Fruit fly (Drosophila melanogaster) whole organism, prepupa: Measurements from ENCODE around the gene Sry-beta.

ENCODE experiments used
- CG10631 ChIP-seq: fragments of 200-800 bp; sonication (Bioruptor generic); optimal IDR thresholded peaks from 2 replicates; lab custom pipeline; 2016; ENCODE audit warnings: missing biosample characterization, missing genetic modification characterization
- CG11294 ChIP-seq: fragments of 200-800 bp; sonication (Bioruptor generic); IDR thresholded peaks from 2 replicates; pipeline ENCODE4 v1.3.6; 2022; ENCODE audit warnings: missing biosample characterization, missing genetic modification characterization
- CG11762 ChIP-seq: fragments of 200-800 bp; sonication (Bioruptor generic); optimal IDR thresholded peaks from 3 replicates; lab custom pipeline; 2016; ENCODE audit warnings: missing biosample characterization, missing genetic modification characterization; ENCODE audit not compliant: insufficient read depth
- CG11902 ChIP-seq: fragments of 200-800 bp; sonication (Bioruptor generic); optimal IDR thresholded peaks from 3 replicates; lab custom pipeline; 2016; ENCODE audit warnings: missing biosample characterization, missing genetic modification characterization
- CG15336 ChIP-seq: fragments of 200-800 bp; sonication (Bioruptor generic); IDR thresholded peaks from 2 replicates; pipeline ENCODE4 v1.3.6; 2022; ENCODE audit warnings: missing biosample characterization, missing genetic modification characterization
- CG1621 ChIP-seq: fragments of 200-800 bp; sonication (Bioruptor generic); optimal IDR thresholded peaks from 3 replicates; lab custom pipeline; 2018; ENCODE audit warnings: missing biosample characterization, mild to moderate bottlenecking, missing genetic modification characterization
- CG16779 ChIP-seq: fragments of 200-800 bp; sonication (Bioruptor generic); optimal IDR thresholded peaks from 3 replicates; lab custom pipeline; 2017; ENCODE audit warnings: missing biosample characterization, mild to moderate bottlenecking, missing genetic modification characterization
- CG3032 ChIP-seq: fragments of 200-800 bp; optimal IDR thresholded peaks from 2 replicates; lab custom pipeline; 2019; ENCODE audit warnings: missing biosample characterization, mild to moderate bottlenecking, missing genetic modification characterization, moderate library complexity
- CG31627 ChIP-seq: fragments of 200-800 bp; sonication (Bioruptor generic); optimal IDR thresholded peaks from 3 replicates; lab custom pipeline; 2016; ENCODE audit warnings: missing biosample characterization, missing genetic modification characterization
- CG34406 ChIP-seq: fragments of 200-800 bp; sonication (Bioruptor generic); optimal IDR thresholded peaks from 3 replicates; lab custom pipeline; 2016; ENCODE audit warnings: missing biosample characterization, missing genetic modification characterization
- CG3919 ChIP-seq: fragments of 200-800 bp; sonication (Bioruptor generic); optimal IDR thresholded peaks from 3 replicates; lab custom pipeline; 2016; ENCODE audit warnings: missing biosample characterization, missing genetic modification characterization
- CG4318 ChIP-seq: fragments of 200-800 bp; sonication (Bioruptor generic); optimal IDR thresholded peaks from 3 replicates; lab custom pipeline; 2017; ENCODE audit warnings: missing biosample characterization, mild to moderate bottlenecking, missing genetic modification characterization
- CG6163 ChIP-seq: fragments of 200-800 bp; sonication (Bioruptor generic); IDR thresholded peaks from 3 replicates; pipeline ENCODE4 v1.3.6; 2022; ENCODE audit warnings: missing biosample characterization, missing genetic modification characterization
- CG6276 ChIP-seq: fragments of 200-800 bp; sonication (Bioruptor generic); optimal IDR thresholded peaks from 2 replicates; lab custom pipeline; 2017; ENCODE audit warnings: missing biosample characterization, mild to moderate bottlenecking, missing genetic modification characterization
- CG6792 ChIP-seq: fragments of 200-800 bp; sonication (Bioruptor generic); optimal IDR thresholded peaks from 3 replicates; lab custom pipeline; 2016; ENCODE audit warnings: missing biosample characterization, missing genetic modification characterization
- CG6808 ChIP-seq: fragments of 200-800 bp; sonication (Bioruptor generic); optimal IDR thresholded peaks from 3 replicates; lab custom pipeline; 2017; ENCODE audit warnings: missing biosample characterization, missing genetic modification characterization, mild to moderate bottlenecking, moderate library complexity, missing genetic modification reagents
- CG6854 ChIP-seq: fragments of 200-800 bp; sonication (Bioruptor generic); optimal IDR thresholded peaks from 2 replicates; lab custom pipeline; 2017; ENCODE audit warnings: missing biosample characterization, mild to moderate bottlenecking, missing genetic modification characterization
- CG7368 ChIP-seq: fragments of 200-800 bp; sonication (Bioruptor generic); optimal IDR thresholded peaks from 3 replicates; lab custom pipeline; 2016; ENCODE audit warnings: missing biosample characterization, missing genetic modification characterization
- CG8119 ChIP-seq: fragments of 200-800 bp; sonication (Bioruptor generic); IDR thresholded peaks from 3 replicates; pipeline ENCODE4 v1.3.6; 2022; ENCODE audit warnings: missing biosample characterization, missing genetic modification characterization
- CG8319 ChIP-seq: fragments of 200-800 bp; sonication (Bioruptor generic); optimal IDR thresholded peaks from 3 replicates; lab custom pipeline; 2016; ENCODE audit warnings: missing biosample characterization, missing genetic modification characterization
- Eip75B ChIP-seq: fragments of 200-800 bp; sonication (Bioruptor generic); optimal IDR thresholded peaks from 3 replicates; lab custom pipeline; 2016; ENCODE audit warnings: missing biosample characterization, missing genetic modification characterization
- Eip78C ChIP-seq: fragments of 200-800 bp; sonication (Bioruptor generic); peaks from one replicate; lab custom pipeline; 2016; ENCODE audit warnings: missing biosample characterization, missing genetic modification characterization
- Eip93F ChIP-seq: fragments of 200-800 bp; sonication (Bioruptor generic); optimal IDR thresholded peaks from 2 replicates; lab custom pipeline; 2016; ENCODE audit warnings: missing biosample characterization, mild to moderate bottlenecking, missing genetic modification characterization
- Ets21C ChIP-seq: fragments of 200-800 bp; sonication (Bioruptor generic); optimal IDR thresholded peaks from 3 replicates; lab custom pipeline; 2016; ENCODE audit warnings: missing biosample characterization, missing genetic modification characterization
- Ets96B ChIP-seq: fragments of 200-800 bp; optimal IDR thresholded peaks from 2 replicates; lab custom pipeline; 2019; ENCODE audit warnings: missing biosample characterization, mild to moderate bottlenecking, missing genetic modification characterization, moderate library complexity
- Gug ChIP-seq: fragments of 200-800 bp; sonication (Bioruptor generic); IDR thresholded peaks from 2 replicates; pipeline ENCODE4 v1.3.6; 2022; ENCODE audit warnings: missing biosample characterization, missing genetic modification characterization
- Hr38 ChIP-seq: sonication (Bioruptor generic); optimal IDR thresholded peaks from 2 replicates; lab custom pipeline; 2016; ENCODE audit warnings: missing biosample characterization, missing genetic modification characterization
- Hr39 ChIP-seq: fragments of 200-800 bp; sonication (Bioruptor generic); optimal IDR thresholded peaks from 2 replicates; lab custom pipeline; 2016; ENCODE audit warnings: missing biosample characterization, missing genetic modification characterization
- Hr4 ChIP-seq: fragments of 200-800 bp; sonication (Bioruptor generic); optimal IDR thresholded peaks from 3 replicates; lab custom pipeline; 2016; ENCODE audit warnings: missing biosample characterization, missing genetic modification characterization
- Lpt ChIP-seq: fragments of 200-800 bp; sonication (Bioruptor generic); optimal IDR thresholded peaks from 3 replicates; lab custom pipeline; 2016; ENCODE audit warnings: missing biosample characterization, missing genetic modification characterization
- Met ChIP-seq: fragments of 200-800 bp; sonication (Bioruptor generic); optimal IDR thresholded peaks from 3 replicates; lab custom pipeline; 2016; ENCODE audit warnings: missing biosample characterization, missing genetic modification characterization
- Smox ChIP-seq: fragments of 200-800 bp; sonication (Bioruptor generic); optimal IDR thresholded peaks from 3 replicates; lab custom pipeline; 2016; ENCODE audit warnings: missing biosample characterization, missing genetic modification characterization
- Sox102F ChIP-seq: fragments of 200-800 bp; sonication (Bioruptor generic); optimal IDR thresholded peaks from 2 replicates; lab custom pipeline; 2016; ENCODE audit warnings: missing biosample characterization, mild to moderate bottlenecking, missing genetic modification characterization
- Sox14 ChIP-seq: fragments of 200-800 bp; sonication (Bioruptor generic); optimal IDR thresholded peaks from 3 replicates; lab custom pipeline; 2016; ENCODE audit warnings: missing biosample characterization, missing genetic modification characterization
- Sox15 ChIP-seq: fragments of 200-800 bp; sonication (Bioruptor generic); optimal IDR thresholded peaks from 3 replicates; lab custom pipeline; 2016; ENCODE audit warnings: missing biosample characterization, missing genetic modification characterization
- cyc ChIP-seq: fragments of 200-800 bp; sonication (Bioruptor generic); optimal IDR thresholded peaks from 3 replicates; lab custom pipeline; 2016; ENCODE audit warnings: missing biosample characterization, missing genetic modification characterization
- dac ChIP-seq: fragments of 200-800 bp; sonication (Bioruptor generic); optimal IDR thresholded peaks from 2 replicates; lab custom pipeline; 2017; ENCODE audit warnings: missing biosample characterization, mild to moderate bottlenecking, missing genetic modification characterization
- dsx ChIP-seq: fragments of 200-800 bp; optimal IDR thresholded peaks from 3 replicates; lab custom pipeline; 2019; ENCODE audit warnings: missing biosample characterization, mild to moderate bottlenecking, missing genetic modification characterization, moderate library complexity; ENCODE audit not compliant: poor library complexity, severe bottlenecking
- eg ChIP-seq: fragments of 200-800 bp; sonication (Bioruptor generic); IDR thresholded peaks from 3 replicates; pipeline ENCODE4 v1.3.6; 2022; ENCODE audit warnings: missing biosample characterization, missing genetic modification characterization
- esn ChIP-seq: fragments of 200-800 bp; sonication (Bioruptor generic); optimal IDR thresholded peaks from 2 replicates; lab custom pipeline; 2016; ENCODE audit warnings: missing biosample characterization, mild to moderate bottlenecking, missing genetic modification characterization, moderate library complexity
- fd59A ChIP-seq: fragments of 200-800 bp; sonication (Bioruptor generic); optimal IDR thresholded peaks from 2 replicates; lab custom pipeline; 2017; ENCODE audit warnings: missing biosample characterization, mild to moderate bottlenecking, missing genetic modification characterization, missing genetic modification reagents
- fkh ChIP-seq: fragments of 200-800 bp; sonication (Bioruptor generic); optimal IDR thresholded peaks from 3 replicates; lab custom pipeline; 2017; ENCODE audit warnings: missing biosample characterization, mild to moderate bottlenecking, missing genetic modification characterization, moderate library complexity
- lz ChIP-seq: fragments of 200-800 bp; sonication (Bioruptor generic); optimal IDR thresholded peaks from 3 replicates; lab custom pipeline; 2016; ENCODE audit warnings: missing biosample characterization, missing genetic modification characterization
- net ChIP-seq: fragments of 200-800 bp; sonication (Bioruptor generic); optimal IDR thresholded peaks from 3 replicates; lab custom pipeline; 2016; ENCODE audit warnings: missing biosample characterization, missing genetic modification characterization
- pdm3 ChIP-seq: fragments of 200-800 bp; sonication (Bioruptor generic); optimal IDR thresholded peaks from 3 replicates; lab custom pipeline; 2016; ENCODE audit warnings: missing biosample characterization, missing genetic modification characterization
- spab ChIP-seq: fragments of 200-800 bp; sonication (Bioruptor generic); optimal IDR thresholded peaks from 2 replicates; lab custom pipeline; 2017; ENCODE audit warnings: missing biosample characterization, mild to moderate bottlenecking, missing genetic modification characterization, missing genetic modification reagents
- ss ChIP-seq, 2 experiments: fragments of 200-800 bp; sonication (Bioruptor generic); optimal IDR thresholded peaks; 2 replicates in 1 of 2; 3 replicates in 1 of 2; lab custom pipeline; 2017 to 2018; ENCODE audit warnings: mild to moderate bottlenecking in 2 of 2, missing biosample characterization in 2 of 2, missing genetic modification characterization in 2 of 2, moderate library complexity in 1 of 2
- svp ChIP-seq: fragments of 200-800 bp; sonication (Bioruptor generic); peaks from one replicate; lab custom pipeline; 2016; ENCODE audit warnings: missing biosample characterization, missing genetic modification characterization
- topi ChIP-seq: fragments of 200-800 bp; sonication (Bioruptor generic); optimal IDR thresholded peaks from 3 replicates; lab custom pipeline; 2016; ENCODE audit warnings: missing biosample characterization, missing genetic modification characterization
- vri ChIP-seq: fragments of 200-800 bp; sonication (Bioruptor generic); optimal IDR thresholded peaks from 3 replicates; lab custom pipeline; 2016; ENCODE audit warnings: missing biosample characterization, mild to moderate bottlenecking, missing genetic modification characterization

The Sry-beta gene

DNA sequence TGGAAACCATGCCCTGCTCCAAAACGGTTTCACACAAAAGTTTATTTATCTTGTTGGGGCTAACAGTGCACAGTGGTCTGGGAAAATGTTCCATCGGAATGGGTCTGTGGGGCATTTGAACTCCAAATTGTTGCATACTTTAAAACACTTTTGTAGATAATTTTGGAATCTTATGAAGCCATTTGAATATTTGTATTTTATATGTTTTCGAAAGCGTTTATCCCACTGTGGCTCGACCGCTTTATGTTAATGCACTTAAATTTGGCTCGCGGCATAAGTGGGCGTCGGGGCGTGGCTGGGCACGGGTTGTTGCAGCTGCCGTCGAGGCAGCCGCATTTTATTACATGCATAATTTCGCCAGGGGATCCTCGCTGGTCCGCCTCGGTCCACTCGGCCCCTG is 32.3 kb downstream of the Sry-beta start (continued):
- TF ChIP-seq dsx (GFP tag; lab: Kevin White, UChicago) (no peak), Smox (no peak), Hr4 (peak; percentile 37), CG6808 (GFP tag; lab: Kevin White, UChicago) (no peak), Sox102F (GFP tag; lab: Kevin White, UChicago) (peak; percentile 36), CG11294 (GFP tag; lab: Robert Waterston, UW) (0 out of 2 replicates have a peak, but pooled peaks have one; percentile 18), CG11902 (peak; percentile 11)

DNA sequence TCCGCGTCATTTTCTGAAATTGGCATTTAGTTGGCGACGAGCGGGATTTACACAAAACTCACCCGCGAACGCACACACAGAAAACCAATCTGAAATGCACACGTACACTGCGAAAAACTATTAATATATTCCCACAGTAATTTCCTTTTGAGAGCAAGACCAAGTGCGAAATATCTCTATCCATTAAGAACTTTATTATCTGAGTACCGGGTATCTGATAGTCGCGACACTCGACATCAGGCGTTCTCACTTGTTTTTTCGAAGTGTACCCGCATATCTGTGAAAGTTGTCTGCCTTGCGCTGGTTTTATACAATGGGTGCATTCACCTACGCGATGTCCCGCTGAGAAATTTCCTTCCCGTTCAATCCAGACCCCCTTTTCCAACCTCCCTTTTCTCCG is 36.6 kb downstream of the Sry-beta start:
- TF ChIP-seq CG11294 (GFP tag; lab: Robert Waterston, UW), result peak; percentile 24; the same call in 1 of the 2 replicates
- TF ChIP-seq Sox14 (GFP tag; lab: Kevin White, UChicago), result peak; percentile 64
- peak; percentile 55; the same call in 2 of the 3 replicates for TF ChIP-seq CG8119
- TF ChIP-seq spab (GFP tag; lab: Kevin White, UChicago), result peak; percentile 36
- no peak for TF ChIP-seq fkh
- peak; percentile 65 for TF ChIP-seq cyc
- TF ChIP-seq CG34406 (GFP tag; lab: Kevin White, UChicago), result peak; percentile 48
- TF ChIP-seq lz (GFP tag; lab: Kevin White, UChicago), result peak; percentile 72
- peak; percentile 68 for TF ChIP-seq CG3919
- peak; percentile 24 to 52 for TF ChIP-seq ss (GFP tag; optimal IDR thresholded peaks at IDR 0.05; lab: Kevin White, UChicago)
- peak; percentile 63; the same call in 2 of the 3 replicates for TF ChIP-seq eg
- TF ChIP-seq CG4318, result peak; percentile 58
- TF ChIP-seq CG10631 (GFP tag; lab: Kevin White, UChicago), result peak; percentile 71
- TF ChIP-seq svp, result peak; percentile 75
- peak; percentile 41 for TF ChIP-seq Lpt (GFP tag; lab: Kevin White, UChicago)
- TF ChIP-seq Ets21C, result peak; percentile 44
- peak; percentile 74 for TF ChIP-seq CG6792
- TF ChIP-seq topi (GFP tag; lab: Kevin White, UChicago), result peak; percentile 53
- TF ChIP-seq Eip75B (GFP tag; lab: Kevin White, UChicago), result peak; percentile 74
- TF ChIP-seq CG3032 (tag; lab: Kevin White, UChicago), result peak; percentile 48
- peak; percentile 39 for TF ChIP-seq Sox15 (GFP tag; lab: Kevin White, UChicago)
- peak; percentile 37 for TF ChIP-seq Ets96B (tag; lab: Kevin White, UChicago)
- peak; percentile 68 for TF ChIP-seq CG31627
- TF ChIP-seq esn, result peak; percentile 69
- TF ChIP-seq CG11902, result peak; percentile 17
- peak; percentile 70 for TF ChIP-seq Hr39 (GFP tag; lab: Kevin White, UChicago)
- peak; percentile 73 for TF ChIP-seq pdm3 (GFP tag; lab: Kevin White, UChicago)
- TF ChIP-seq CG6808 (GFP tag; lab: Kevin White, UChicago), result peak; percentile 35
- peak; percentile 63 for TF ChIP-seq net
- TF ChIP-seq CG8319, result peak; percentile 31
- peak; percentile 65 for TF ChIP-seq CG1621 (tag; lab: Kevin White, UChicago)
- no peak for TF ChIP-seq CG6854 (GFP tag; lab: Kevin White, UChicago)
- no peak for TF ChIP-seq vri (GFP tag; lab: Kevin White, UChicago)
- TF ChIP-seq fd59A (GFP tag; lab: Kevin White, UChicago), result peak; percentile 46
- TF ChIP-seq Hr38 (GFP tag; lab: Kevin White, UChicago), result no peak
- no peak for TF ChIP-seq Smox
- TF ChIP-seq CG6163 (GFP tag; lab: Robert Waterston, UW), result peak; percentile 76
- TF ChIP-seq CG11762 (GFP tag; lab: Kevin White, UChicago), result peak; percentile 36
- TF ChIP-seq Eip93F (GFP tag; lab: Kevin White, UChicago), result no peak
- peak; percentile 89 for TF ChIP-seq Eip78C (GFP tag; lab: Kevin White, UChicago)
- TF ChIP-seq CG15336, result peak; percentile 74
- TF ChIP-seq dac (GFP tag; lab: Kevin White, UChicago), result peak; percentile 56
- no peak for TF ChIP-seq CG16779 (tag; lab: Kevin White, UChicago)
- TF ChIP-seq CG7368 (GFP tag; lab: Kevin White, UChicago), result peak; percentile 3
- TF ChIP-seq Gug (GFP tag; lab: Robert Waterston, UW), result peak; percentile 70
- TF ChIP-seq Met, result peak; percentile 61
- peak; percentile 46 for TF ChIP-seq CG6276 (GFP tag; lab: Kevin White, UChicago)
